2 fruit fly cellular contexts compared by ENCODE assay signal in the genomic region with DNA sequence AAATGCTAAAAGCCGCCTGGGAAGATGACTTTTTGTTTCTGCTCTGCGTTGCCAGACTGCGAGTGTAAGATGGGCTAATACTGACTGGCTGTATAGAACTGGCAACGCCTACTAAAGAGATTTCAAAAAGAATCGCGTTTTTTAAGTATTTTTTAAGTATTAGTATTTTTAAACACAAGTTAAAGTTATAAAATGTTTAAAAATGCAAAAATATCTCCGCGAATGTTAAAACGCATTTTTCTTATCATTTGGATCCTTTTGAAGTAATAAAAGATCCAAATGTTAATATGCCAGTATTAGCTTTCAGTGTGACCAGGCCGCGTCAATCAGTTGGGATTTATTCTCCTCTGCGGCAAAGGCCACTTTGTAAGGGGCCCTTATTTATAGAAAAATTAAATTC.
TF ChIP-seq lines count a peak whose summit lies in the region.

TSS of gene Prosbeta3 (minus strand) at position 98 of the 400 bp plus-strand sequence.
TSS of gene Iru (plus strand) at position 328 of the 400 bp plus-strand sequence.

TF ChIP-seq in whole organism, embryonic, 481 proteins besides CTCF, POLR2A, EP300 and RAD21 (continued from another document and continues in another):
- no peak for TF ChIP-seq rib (GFP tag; IDR thresholded peaks at IDR 0.05; lab: Robert Waterston, UW)
- TF ChIP-seq HLH3B (GFP tag; IDR thresholded peaks at IDR 0.05; lab: Robert Waterston, UW), result no peak
- TF ChIP-seq amos (GFP tag; IDR thresholded peaks at IDR 0.05; lab: Robert Waterston, UW; ENCODE audit: partially characterized antibody), result peak; percentile 31; the same call in 1 of the 2 replicates
- no peak for TF ChIP-seq Meics (GFP tag; optimal IDR thresholded peaks at IDR 0.05; lab: Kevin White, UChicago)
- TF ChIP-seq slp2 (GFP tag; optimal IDR thresholded peaks at IDR 0.05; lab: Kevin White, UChicago), result no peak
- no peak for TF ChIP-seq Doc3 (GFP tag; IDR thresholded peaks at IDR 0.05; lab: Robert Waterston, UW; ENCODE audit: partially characterized antibody)
- peak; percentile 79 for TF ChIP-seq hkb (optimal IDR thresholded peaks at IDR 0.05; lab: Kevin White, UChicago)
- no peak for TF ChIP-seq hkb (GFP tag; IDR thresholded peaks at IDR 0.05; lab: Robert Waterston, UW)
- no peak for TF ChIP-seq CHES-1-like (GFP tag; optimal IDR thresholded peaks at IDR 0.05; lab: Kevin White, UChicago)
- no peak for TF ChIP-seq Fer3 (tag; optimal IDR thresholded peaks at IDR 0.05; lab: Kevin White, UChicago)
- TF ChIP-seq Myb (GFP tag; optimal IDR thresholded peaks at IDR 0.05; lab: Kevin White, UChicago), result peak; percentile 51
- no peak for TF ChIP-seq CG34422 (GFP tag; IDR thresholded peaks at IDR 0.05; lab: Robert Waterston, UW)
- TF ChIP-seq CG8765 (GFP tag; IDR thresholded peaks at IDR 0.05; lab: Robert Waterston, UW), result no peak
- TF ChIP-seq fu2 (GFP tag; optimal IDR thresholded peaks at IDR 0.05; lab: Kevin White, UChicago), result no peak
- TF ChIP-seq Sin3A (optimal IDR thresholded peaks at IDR 0.05; lab: Kevin White, UChicago), result peak; percentile 90
- TF ChIP-seq CG3407 (GFP tag; optimal IDR thresholded peaks at IDR 0.05; lab: Kevin White, UChicago), result no peak
- peak; percentile 81 for TF ChIP-seq CG12659 (GFP tag; optimal IDR thresholded peaks at IDR 0.05; lab: Kevin White, UChicago)
- no peak for TF ChIP-seq CG1602 (GFP tag; optimal IDR thresholded peaks at IDR 0.05; lab: Kevin White, UChicago)
- TF ChIP-seq Med (GFP tag; lab: Kevin White, UChicago), result peak; percentile 83
- TF ChIP-seq CG32772 (GFP tag; IDR thresholded peaks at IDR 0.05; lab: Robert Waterston, UW), result no peak
- TF ChIP-seq CG17829 (tag; optimal IDR thresholded peaks at IDR 0.05; lab: Kevin White, UChicago), result peak; percentile 42
- no peak for TF ChIP-seq CG9727 (GFP tag; optimal IDR thresholded peaks at IDR 0.05; lab: Kevin White, UChicago)
- peak; percentile 45 for TF ChIP-seq CG4617 (GFP tag; optimal IDR thresholded peaks at IDR 0.05; lab: Kevin White, UChicago; ENCODE audit: borderline replicate concordance)
- peak; percentile 86 for TF ChIP-seq Lhr (GFP tag; optimal IDR thresholded peaks at IDR 0.05; lab: Kevin White, UChicago)
- TF ChIP-seq slou (GFP tag; optimal IDR thresholded peaks at IDR 0.05; lab: Kevin White, UChicago), result no peak
- TF ChIP-seq tll (GFP tag; optimal IDR thresholded peaks at IDR 0.05; lab: Kevin White, UChicago), result peak in 1 of 2 experiments; percentile 85
- peak; percentile 80 for TF ChIP-seq pzg (GFP tag; optimal IDR thresholded peaks at IDR 0.05; lab: Kevin White, UChicago)
- no peak for TF ChIP-seq CG14441 (GFP tag; IDR thresholded peaks at IDR 0.05; lab: Robert Waterston, UW)
- TF ChIP-seq CG12391 (tag; optimal IDR thresholded peaks at IDR 0.05; lab: Kevin White, UChicago), result peak; percentile 12
- no peak for TF ChIP-seq inv (GFP tag; IDR thresholded peaks at IDR 0.05; lab: Robert Waterston, UW; ENCODE audit: partially characterized antibody)
- no peak for TF ChIP-seq CG14667 (GFP tag; IDR thresholded peaks at IDR 0.05; lab: Robert Waterston, UW)
- TF ChIP-seq sqz (GFP tag; optimal IDR thresholded peaks at IDR 0.05; lab: Kevin White, UChicago), result no peak
- TF ChIP-seq CG13894 (tag; optimal IDR thresholded peaks at IDR 0.05; lab: Kevin White, UChicago), result peak; percentile 5
- no peak for TF ChIP-seq CG31224 (GFP tag; IDR thresholded peaks at IDR 0.05; lab: Robert Waterston, UW)
- no peak for TF ChIP-seq Mrtf (GFP tag; IDR thresholded peaks at IDR 0.05; lab: Robert Waterston, UW)
- peak; percentile 56 for TF ChIP-seq phol (tag; optimal IDR thresholded peaks at IDR 0.05; lab: Kevin White, UChicago)
- TF ChIP-seq CG13424 (tag; optimal IDR thresholded peaks at IDR 0.05; lab: Kevin White, UChicago), result no peak
- TF ChIP-seq salm (tag; optimal IDR thresholded peaks at IDR 0.05; lab: Kevin White, UChicago), result no peak
- TF ChIP-seq cas (GFP tag; IDR thresholded peaks at IDR 0.05; lab: Robert Waterston, UW), result no peak
- no peak for TF ChIP-seq CG7745 (tag; optimal IDR thresholded peaks at IDR 0.05; lab: Kevin White, UChicago)
- no peak for TF ChIP-seq Dll (GFP tag; IDR thresholded peaks at IDR 0.05; lab: Robert Waterston, UW; ENCODE audit: partially characterized antibody)
- TF ChIP-seq TFAM (GFP tag; optimal IDR thresholded peaks at IDR 0.05; lab: Kevin White, UChicago), result no peak
- TF ChIP-seq Dp (GFP tag; optimal IDR thresholded peaks at IDR 0.05; lab: Kevin White, UChicago), result peak; percentile 58
- TF ChIP-seq CG2875 (GFP tag; optimal IDR thresholded peaks at IDR 0.05; lab: Kevin White, UChicago), result no peak
- no peak for TF ChIP-seq CG42726 (GFP tag; IDR thresholded peaks at IDR 0.05; lab: Robert Waterston, UW; ENCODE audit: partially characterized antibody)
- TF ChIP-seq Bdp1 (GFP tag; optimal IDR thresholded peaks at IDR 0.05; lab: Kevin White, UChicago), result no peak
- TF ChIP-seq Ets65A (GFP tag; lab: Kevin White, UChicago), result peak; percentile 45
- no peak for TF ChIP-seq ash1 (GFP tag; optimal IDR thresholded peaks at IDR 0.05; lab: Kevin White, UChicago)
- TF ChIP-seq stwl (tag; optimal IDR thresholded peaks at IDR 0.05; lab: Kevin White, UChicago), result peak; percentile 73
- TF ChIP-seq Nf-YC (tag; optimal IDR thresholded peaks at IDR 0.05; lab: Kevin White, UChicago), result peak; percentile 13
- TF ChIP-seq Deaf1 (tag; optimal IDR thresholded peaks at IDR 0.05; lab: Kevin White, UChicago), result no peak
- TF ChIP-seq CG1024 (GFP tag; IDR thresholded peaks at IDR 0.05; lab: Robert Waterston, UW), result no peak
- TF ChIP-seq CG15601 (tag; optimal IDR thresholded peaks at IDR 0.05; lab: Kevin White, UChicago), result peak; percentile 17
- TF ChIP-seq BEAF-32 (GFP tag; optimal IDR thresholded peaks at IDR 0.05; lab: Kevin White, UChicago), result peak; percentile 51
- no peak for TF ChIP-seq Dip3 (GFP tag; optimal IDR thresholded peaks at IDR 0.05; lab: Kevin White, UChicago)
- TF ChIP-seq mam (GFP tag; optimal IDR thresholded peaks at IDR 0.05; lab: Kevin White, UChicago), result peak; percentile 14
- peak; percentile 38 for TF ChIP-seq CoRest (tag; optimal IDR thresholded peaks at IDR 0.05; lab: Kevin White, UChicago)
- TF ChIP-seq CG10209 (GFP tag; optimal IDR thresholded peaks at IDR 0.05; lab: Kevin White, UChicago), result no peak
- no peak for TF ChIP-seq peb (GFP tag; IDR thresholded peaks at IDR 0.05; lab: Robert Waterston, UW)
- TF ChIP-seq CG12299 (tag; optimal IDR thresholded peaks at IDR 0.05; lab: Kevin White, UChicago), result peak; percentile 9
- TF ChIP-seq CG8388 (GFP tag; optimal IDR thresholded peaks at IDR 0.05; lab: Kevin White, UChicago), result no peak
- peak; percentile 47 for TF ChIP-seq CG30020 (tag; optimal IDR thresholded peaks at IDR 0.05; lab: Kevin White, UChicago)
- peak in 1 of 2 experiments; percentile 1 for TF ChIP-seq dpn (GFP tag; optimal IDR thresholded peaks at IDR 0.05; lab: Kevin White, UChicago)
- TF ChIP-seq Pdp1 (GFP tag; optimal IDR thresholded peaks at IDR 0.05; lab: Kevin White, UChicago), result peak in 1 of 2 experiments; percentile 45
- TF ChIP-seq CG15514 (GFP tag; optimal IDR thresholded peaks at IDR 0.05; lab: Kevin White, UChicago), result peak; percentile 39

TF ChIP-seq in whole organism, prepupa, 60 proteins besides CTCF, POLR2A, EP300 and RAD21 (continued from another document):
- peak; percentile 13 for TF ChIP-seq Sox14 (GFP tag; optimal IDR thresholded peaks at IDR 0.05; lab: Kevin White, UChicago)
- no peak for TF ChIP-seq dac (GFP tag; optimal IDR thresholded peaks at IDR 0.05; lab: Kevin White, UChicago)
- no peak for TF ChIP-seq CG11294 (GFP tag; IDR thresholded peaks at IDR 0.05; lab: Robert Waterston, UW)
